Worm (Caenorhabditis elegans) whole organism, L2 larva: ENCODE data around the gene ceh-27.

ENCODE experiments used
- ZK546.5 ChIP-seq: sonication (generic microtip); optimal IDR thresholded peaks from 2 replicates; lab custom pipeline; 2017; ENCODE audit warnings: missing biosample characterization, missing genetic modification characterization
- aly-2 ChIP-seq: fragments of 150-350 bp; optimal IDR thresholded peaks from 2 replicates; lab custom pipeline; 2014; ENCODE audit warnings: missing biosample characterization, missing genetic modification characterization
- blmp-1 ChIP-seq: sonication (generic microtip); optimal IDR thresholded peaks from 2 replicates; lab custom pipeline; 2017; ENCODE audit warnings: missing genetic modification characterization, mild to moderate bottlenecking, missing compliant biosample characterization, antibody characterized with exemption, moderate library complexity; ENCODE audit not compliant: insufficient read depth
- ceh-82 ChIP-seq: fragments of 150-350 bp; optimal IDR thresholded peaks from 2 replicates; lab custom pipeline; 2014; ENCODE audit warnings: missing biosample characterization, missing genetic modification characterization
- elt-3 ChIP-seq: sonication (generic microtip); optimal IDR thresholded peaks from 2 replicates; lab custom pipeline; 2017; ENCODE audit warnings: missing biosample characterization, missing genetic modification characterization
- lin-39 ChIP-seq: fragments of 150-350 bp; optimal IDR thresholded peaks from 2 replicates; lab custom pipeline; 2014; ENCODE audit warnings: missing biosample characterization, missing genetic modification reagents, missing genetic modification characterization
- nhr-11 ChIP-seq: fragments of 150-350 bp; optimal IDR thresholded peaks from 2 replicates; lab custom pipeline; 2014; ENCODE audit warnings: missing biosample characterization, missing genetic modification characterization
- nhr-12 ChIP-seq: fragments of 150-350 bp; optimal IDR thresholded peaks from 2 replicates; lab custom pipeline; 2014; ENCODE audit warnings: missing biosample characterization, missing genetic modification characterization
- nhr-25 ChIP-seq: fragments of 150-350 bp; sonication (generic microtip); optimal IDR thresholded peaks from 3 replicates; lab custom pipeline; 2014; ENCODE audit warnings: missing biosample characterization, missing genetic modification characterization
- nhr-6 ChIP-seq: fragments of 150-350 bp; optimal IDR thresholded peaks from 2 replicates; lab custom pipeline; 2014; ENCODE audit warnings: missing biosample characterization, missing genetic modification characterization
- skn-1 ChIP-seq: sonication (generic microtip); optimal IDR thresholded peaks from 2 replicates; lab custom pipeline; 2017; ENCODE audit warnings: missing biosample characterization, missing genetic modification characterization
- snpc-4 ChIP-seq: fragments of 150-350 bp; optimal IDR thresholded peaks from 2 replicates; lab custom pipeline; 2014; ENCODE audit warnings: missing biosample characterization, missing genetic modification characterization
- zag-1 ChIP-seq: fragments of 150-350 bp; optimal IDR thresholded peaks from 2 replicates; lab custom pipeline; 2014; ENCODE audit warnings: missing biosample characterization, missing genetic modification characterization

DNA sequence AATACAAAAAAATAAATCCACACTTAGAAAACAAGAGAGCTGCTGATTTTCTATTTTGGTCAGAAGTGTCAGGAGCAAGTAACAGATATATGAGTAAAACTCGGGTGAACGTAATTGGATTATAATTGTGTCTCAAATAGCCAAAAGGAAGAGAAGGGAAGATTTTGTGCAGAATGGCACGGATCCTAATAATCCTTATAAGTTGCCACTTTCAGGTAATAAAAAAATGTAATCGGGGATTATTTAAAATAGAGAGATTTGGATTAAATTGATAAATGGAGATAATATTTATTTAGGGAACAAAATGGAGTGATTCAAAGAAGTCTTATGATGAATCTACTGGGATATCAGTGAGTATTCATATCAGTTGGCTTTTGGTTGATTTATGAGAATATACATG is 39.9 kb downstream of the ceh-27 start:
- TF ChIP-seq lin-39 (tag; lab: Kevin White, UChicago) (no peak), nhr-6 (tag; lab: Kevin White, UChicago) (no peak), aly-2 (tag; lab: Kevin White, UChicago) (no peak), blmp-1 (tag; lab: Kevin White, UChicago) (no peak), nhr-12 (tag; lab: Kevin White, UChicago) (no peak), ceh-82 (no peak), elt-3 (tag; lab: Kevin White, UChicago) (no peak), ZK546.5 (tag; lab: Kevin White, UChicago) (no peak), snpc-4 (no peak), nhr-25 (tag; lab: Kevin White, UChicago) (no peak), skn-1 (no peak), zag-1 (tag; lab: Kevin White, UChicago) (no peak), nhr-11 (tag; lab: Kevin White, UChicago) (no peak)
